Worm (Caenorhabditis elegans): ENCODE data around the gene aat-8.

- TF ChIP-seq elt-4 (tag; optimal IDR thresholded peaks at IDR 0.05) (no peak), nhr-11 (tag; optimal IDR thresholded peaks at IDR 0.05) (no peak), hlh-6 (tag; optimal IDR thresholded peaks at IDR 0.05) (no peak), pros-1 (tag; optimal IDR thresholded peaks at IDR 0.05) (no peak), pag-3 (tag; optimal IDR thresholded peaks at IDR 0.05; ENCODE audit: borderline replicate concordance) (no peak), odd-2 (tag; optimal IDR thresholded peaks at IDR 0.05) (no peak)
Measured at ce11 chrIV:3839420-3839819, 25.4 kb downstream of the aat-8 start, which contains the start of gene F28F9.2.

Measured in whole organism, late embryonic.